Fruit fly (Drosophila melanogaster) whole organism, embryonic: Measurements from ENCODE around the gene CG2256.
A peak's percentile ranks its signal among the peaks of the same experiment; 100 is the strongest.

ENCODE experiments used
- Adf1 ChIP-seq: fragments of 200-800 bp; sonication (Bioruptor generic); IDR thresholded peaks from 2 replicates; pipeline ENCODE4 v1.3.6; 2022; ENCODE audit warnings: missing biosample characterization, missing genetic modification characterization
- B-H1 ChIP-seq: fragments of 200-800 bp; sonication (Bioruptor generic); IDR thresholded peaks from 3 replicates; pipeline ENCODE4 v1.3.6; 2022; ENCODE audit warnings: missing biosample characterization, missing genetic modification characterization
- CG10366 ChIP-seq: fragments of 200-800 bp; sonication (Bioruptor generic); IDR thresholded peaks from 2 replicates; pipeline ENCODE4 v1.3.6; 2022; ENCODE audit warnings: missing biosample characterization, missing genetic modification characterization
- CG10565 ChIP-seq: fragments of 200-800 bp; sonication (Bioruptor generic); optimal IDR thresholded peaks from 3 replicates; lab custom pipeline; 2016; ENCODE audit warnings: missing biosample characterization, mild to moderate bottlenecking, missing genetic modification characterization
- CG11696 ChIP-seq: fragments of 200-800 bp; sonication (Bioruptor generic); IDR thresholded peaks from 2 replicates; pipeline ENCODE4 v1.3.6; 2022; ENCODE audit warnings: missing biosample characterization, missing genetic modification characterization
- CG13296 ChIP-seq: fragments of 200-800 bp; sonication (Bioruptor generic); optimal IDR thresholded peaks from 3 replicates; lab custom pipeline; 2018; ENCODE audit warnings: missing biosample characterization, mild to moderate bottlenecking, missing genetic modification characterization
- CG14050 ChIP-seq: fragments of 200-800 bp; sonication (Bioruptor generic); IDR thresholded peaks from 3 replicates; pipeline ENCODE4 v1.3.6; 2022; ENCODE audit warnings: missing biosample characterization, missing genetic modification characterization
- CG30020 ChIP-seq: fragments of 200-800 bp; optimal IDR thresholded peaks from 2 replicates; lab custom pipeline; 2019; ENCODE audit warnings: missing biosample characterization, mild to moderate bottlenecking, missing genetic modification characterization, moderate library complexity
- CG3065 ChIP-seq: fragments of 200-800 bp; sonication (Bioruptor generic); optimal IDR thresholded peaks from 2 replicates; lab custom pipeline; 2016; ENCODE audit warnings: missing biosample characterization, missing genetic modification characterization
- CG31441 ChIP-seq: fragments of 200-800 bp; sonication (Bioruptor generic); IDR thresholded peaks from 2 replicates; pipeline ENCODE4 v1.3.6; 2022; ENCODE audit warnings: missing biosample characterization, missing genetic modification characterization
- CG32532 ChIP-seq: fragments of 200-800 bp; sonication (Bioruptor generic); IDR thresholded peaks from 2 replicates; pipeline ENCODE4 v1.3.6; 2022; ENCODE audit warnings: missing biosample characterization, missing genetic modification characterization
- CG32772 ChIP-seq: fragments of 200-800 bp; sonication (Bioruptor generic); IDR thresholded peaks from 2 replicates; pipeline ENCODE4 v1.3.6; 2022; ENCODE audit warnings: missing biosample characterization, missing genetic modification characterization
- CG33213 ChIP-seq: fragments of 200-800 bp; sonication (Bioruptor generic); optimal IDR thresholded peaks from 3 replicates; lab custom pipeline; 2016; ENCODE audit warnings: missing biosample characterization, missing genetic modification characterization
- CG6689 ChIP-seq: fragments of 200-800 bp; sonication (Bioruptor generic); IDR thresholded peaks from 2 replicates; pipeline ENCODE4 v1.3.6; 2022; ENCODE audit warnings: missing biosample characterization, missing genetic modification characterization
- CG6791 ChIP-seq: fragments of 200-800 bp; sonication (Bioruptor generic); IDR thresholded peaks from 3 replicates; pipeline ENCODE4 v1.3.6; 2022; ENCODE audit warnings: missing biosample characterization, missing genetic modification characterization; ENCODE audit not compliant: partially characterized antibody
- CG7928 ChIP-seq: fragments of 200-800 bp; sonication (Bioruptor generic); optimal IDR thresholded peaks from 2 replicates; lab custom pipeline; 2017; ENCODE audit warnings: missing biosample characterization, mild to moderate bottlenecking, missing genetic modification characterization
- CG7987 ChIP-seq: fragments of 200-800 bp; sonication (Bioruptor generic); optimal IDR thresholded peaks from 2 replicates; lab custom pipeline; 2018; ENCODE audit warnings: missing biosample characterization, mild to moderate bottlenecking, missing genetic modification characterization, moderate library complexity
- CG8765 ChIP-seq: fragments of 200-800 bp; sonication (Bioruptor generic); IDR thresholded peaks from 2 replicates; pipeline ENCODE4 v1.3.6; 2022; ENCODE audit warnings: missing biosample characterization, missing genetic modification characterization
- D19B ChIP-seq: fragments of 200-800 bp; sonication (Bioruptor generic); optimal IDR thresholded peaks from 2 replicates; lab custom pipeline; 2017; ENCODE audit warnings: missing biosample characterization, mild to moderate bottlenecking, missing genetic modification characterization
- Dad ChIP-seq: fragments of 200-800 bp; sonication (Bioruptor generic); optimal IDR thresholded peaks from 3 replicates; lab custom pipeline; 2016; ENCODE audit warnings: missing biosample characterization, missing genetic modification characterization
- Deaf1 ChIP-seq: fragments of 200-800 bp; optimal IDR thresholded peaks from 3 replicates; lab custom pipeline; 2019; ENCODE audit warnings: missing biosample characterization, mild to moderate bottlenecking, missing genetic modification characterization, moderate library complexity
- Dref ChIP-seq: fragments of 200-800 bp; sonication (Bioruptor generic); IDR thresholded peaks from 2 replicates; pipeline ENCODE4 v1.3.6; 2022; ENCODE audit warnings: missing biosample characterization, missing genetic modification characterization
- Drgx ChIP-seq: fragments of 200-800 bp; sonication (Bioruptor generic); IDR thresholded peaks from 2 replicates; pipeline ENCODE4 v1.3.6; 2022; ENCODE audit warnings: missing biosample characterization, missing genetic modification characterization
- Elba2 ChIP-seq: fragments of 200-800 bp; sonication (Bioruptor generic); optimal IDR thresholded peaks from 3 replicates; lab custom pipeline; 2016; ENCODE audit warnings: missing biosample characterization, missing genetic modification characterization
- HmgD ChIP-seq: fragments of 200-800 bp; sonication (Bioruptor generic); optimal IDR thresholded peaks from 3 replicates; lab custom pipeline; 2016; ENCODE audit warnings: missing biosample characterization, missing genetic modification characterization
- Hr39 ChIP-seq: fragments of >200 bp; optimal IDR thresholded peaks from 2 replicates; lab custom pipeline; 2017
- Mes4 ChIP-seq: fragments of 200-800 bp; sonication (Bioruptor generic); optimal IDR thresholded peaks from 2 replicates; lab custom pipeline; 2016; ENCODE audit warnings: missing biosample characterization, missing genetic modification characterization
- Nf-YA ChIP-seq: fragments of 200-800 bp; sonication (Bioruptor generic); IDR thresholded peaks from 2 replicates; pipeline ENCODE4 v1.3.6; 2022; ENCODE audit warnings: missing biosample characterization, missing genetic modification characterization
- PHDP ChIP-seq: fragments of 200-800 bp; sonication (Bioruptor generic); optimal IDR thresholded peaks from 3 replicates; lab custom pipeline; 2018; ENCODE audit warnings: missing biosample characterization, mild to moderate bottlenecking, missing genetic modification characterization, moderate library complexity
- Spps ChIP-seq: fragments of 200-800 bp; sonication (Bioruptor generic); optimal IDR thresholded peaks from 2 replicates; lab custom pipeline; 2018; ENCODE audit warnings: missing biosample characterization, mild to moderate bottlenecking, missing genetic modification characterization
- abd-A ChIP-seq: fragments of 200-800 bp; sonication (Bioruptor generic); optimal IDR thresholded peaks from 3 replicates; lab custom pipeline; 2019; ENCODE audit warnings: missing biosample characterization, mild to moderate bottlenecking, missing genetic modification characterization, moderate library complexity
- aop ChIP-seq: fragments of 200-800 bp; sonication (Bioruptor generic); IDR thresholded peaks from 2 replicates; pipeline ENCODE4 v1.3.6; 2022; ENCODE audit warnings: missing biosample characterization, missing genetic modification characterization
- caup ChIP-seq: fragments of 200-800 bp; sonication (Bioruptor generic); optimal IDR thresholded peaks from 3 replicates; lab custom pipeline; 2017; ENCODE audit warnings: missing biosample characterization, mild to moderate bottlenecking, missing genetic modification characterization, moderate library complexity; ENCODE audit not compliant: severe bottlenecking
- chn ChIP-seq: fragments of 200-800 bp; sonication (Bioruptor generic); optimal IDR thresholded peaks from 2 replicates; lab custom pipeline; 2016; ENCODE audit warnings: missing biosample characterization, missing genetic modification characterization
- dimm ChIP-seq: fragments of 200-800 bp; sonication (Bioruptor generic); IDR thresholded peaks from 2 replicates; pipeline ENCODE4 v1.3.6; 2022; ENCODE audit warnings: missing biosample characterization, missing genetic modification characterization
- eyg ChIP-seq: fragments of 200-800 bp; sonication (Bioruptor generic); optimal IDR thresholded peaks from 3 replicates; lab custom pipeline; 2016; ENCODE audit warnings: missing biosample characterization, missing genetic modification characterization
- gfzf ChIP-seq: fragments of 200-800 bp; sonication (Bioruptor generic); optimal IDR thresholded peaks from 2 replicates; lab custom pipeline; 2016; ENCODE audit warnings: missing biosample characterization, mild to moderate bottlenecking, missing genetic modification characterization, moderate library complexity
- gsb ChIP-seq: fragments of 200-800 bp; sonication (Bioruptor generic); IDR thresholded peaks from 2 replicates; pipeline ENCODE4 v1.3.6; 2022; ENCODE audit warnings: missing biosample characterization, missing genetic modification characterization
- hb ChIP-seq: fragments of 200-800 bp; sonication (Bioruptor generic); IDR thresholded peaks from 3 replicates; pipeline ENCODE4 v1.3.6; 2022; ENCODE audit warnings: missing biosample characterization, missing genetic modification characterization; ENCODE audit not compliant: partially characterized antibody
- jing ChIP-seq: fragments of 200-800 bp; sonication (Bioruptor generic); optimal IDR thresholded peaks from 2 replicates; lab custom pipeline; 2018; ENCODE audit warnings: missing biosample characterization, mild to moderate bottlenecking, missing genetic modification characterization
- klu ChIP-seq: fragments of 200-800 bp; sonication (Bioruptor generic); IDR thresholded peaks from 2 replicates; pipeline ENCODE4 v1.3.6; 2022; ENCODE audit warnings: missing biosample characterization, missing genetic modification characterization
- lab ChIP-seq: fragments of 200-800 bp; sonication (Bioruptor generic); optimal IDR thresholded peaks from 3 replicates; lab custom pipeline; 2017; ENCODE audit warnings: missing biosample characterization, missing genetic modification characterization, mild to moderate bottlenecking, moderate library complexity, missing genetic modification reagents
- lola ChIP-seq, 3 experiments: fragments of >200 bp in 2 of 3; fragments of 200-800 bp in 1 of 3; sonication (Bioruptor generic) in 1 of 3; optimal IDR thresholded peaks; 2 replicates each; lab custom pipeline; 2017 to 2019; ENCODE audit warnings: missing biosample characterization in 3 of 3, missing genetic modification characterization in 3 of 3, mild to moderate bottlenecking in 1 of 3, moderate library complexity in 1 of 3
- mld ChIP-seq: fragments of 200-800 bp; sonication (Bioruptor generic); IDR thresholded peaks from 3 replicates; pipeline ENCODE4 v1.3.6; 2022; ENCODE audit warnings: missing biosample characterization, missing genetic modification characterization; ENCODE audit not compliant: partially characterized antibody
- nau ChIP-seq: fragments of 200-800 bp; sonication (Bioruptor generic); optimal IDR thresholded peaks from 3 replicates; lab custom pipeline; 2017; ENCODE audit warnings: missing biosample characterization, mild to moderate bottlenecking, missing genetic modification characterization, missing genetic modification reagents
- otp ChIP-seq: fragments of 200-800 bp; sonication (Bioruptor generic); IDR thresholded peaks from 3 replicates; pipeline ENCODE4, ENCODE4 v1.3.6; 2022; ENCODE audit warnings: missing biosample characterization, missing genetic modification characterization
- sc ChIP-seq, 3 experiments: fragments of >200 bp in 2 of 3; fragments of 200-800 bp in 1 of 3; sonication (Bioruptor generic) in 1 of 3; optimal IDR thresholded peaks; 2 replicates in 2 of 3; 3 replicates in 1 of 3; lab custom pipeline; 2017; ENCODE audit warnings: mild to moderate bottlenecking in 1 of 3, missing biosample characterization in 1 of 3, missing genetic modification characterization in 1 of 3, missing genetic modification reagents in 1 of 3
- sens-2 ChIP-seq: fragments of 200-800 bp; sonication (Bioruptor generic); IDR thresholded peaks from 2 replicates; pipeline ENCODE4 v1.3.6; 2022; ENCODE audit warnings: missing biosample characterization, missing genetic modification characterization
- vnd ChIP-seq: fragments of 200-800 bp; sonication (Bioruptor generic); IDR thresholded peaks from 3 replicates; pipeline ENCODE4 v1.3.6; 2022; ENCODE audit warnings: missing biosample characterization, missing genetic modification characterization; ENCODE audit not compliant: partially characterized antibody

Gene CG2256

dm6 chrX:8101479-8102198 lies 14.6 kb upstream of the CG2256 start, which contains the start of gene CG2258 (continued):
- TF ChIP-seq Nf-YA (GFP tag; lab: Robert Waterston, UW), result peak; percentile 66
- TF ChIP-seq CG32532 (GFP tag; lab: Robert Waterston, UW), result peak; percentile 84
- TF ChIP-seq CG6791 (GFP tag; lab: Robert Waterston, UW), result no peak
- peak; percentile 89 for TF ChIP-seq CG32772 (GFP tag; lab: Robert Waterston, UW)
- TF ChIP-seq CG10565, result no peak
- peak; percentile 73 for TF ChIP-seq dimm (GFP tag; lab: Robert Waterston, UW)
- TF ChIP-seq CG6689 (GFP tag; lab: Robert Waterston, UW), result peak; percentile 82
- TF ChIP-seq abd-A (tag; lab: Kevin White, UChicago), result no peak
- TF ChIP-seq jing (GFP tag; lab: Kevin White, UChicago), result peak; percentile 68
- TF ChIP-seq B-H1 (GFP tag; lab: Robert Waterston, UW), result peak; percentile 73
- peak; percentile 82 for TF ChIP-seq CG10366 (GFP tag; lab: Robert Waterston, UW)
- peak; percentile 70 for TF ChIP-seq CG11696 (GFP tag; lab: Robert Waterston, UW)
- 0 out of 2 replicates have a peak, but pooled peaks have one; percentile 19 for TF ChIP-seq Adf1 (GFP tag; lab: Robert Waterston, UW)
- no peak for TF ChIP-seq CG30020 (tag; lab: Kevin White, UChicago)
- TF ChIP-seq Hr39 (lab: Kevin White, UChicago), result no peak
- TF ChIP-seq Drgx (GFP tag; lab: Robert Waterston, UW), result peak; percentile 96
- TF ChIP-seq PHDP, result peak; percentile 88
- peak; percentile 85 for TF ChIP-seq CG13296
- peak; percentile 52 for TF ChIP-seq D19B (GFP tag; lab: Kevin White, UChicago)
- peak in 1 of 3 experiments; percentile 58 for TF ChIP-seq lola (GFP tag; optimal IDR thresholded peaks at IDR 0.05; lab: Kevin White, UChicago)
- no peak; the same call in 1 of the 2 replicates for TF ChIP-seq sens-2
- no peak for TF ChIP-seq HmgD (GFP tag; lab: Kevin White, UChicago)
- no peak for TF ChIP-seq vnd (GFP tag; lab: Robert Waterston, UW)
- peak; percentile 68 for TF ChIP-seq klu (GFP tag; lab: Robert Waterston, UW)
- peak; percentile 37 for TF ChIP-seq CG3065 (GFP tag; lab: Kevin White, UChicago)
- TF ChIP-seq CG31441 (GFP tag; lab: Robert Waterston, UW), result peak; percentile 89
- peak; percentile 77 for TF ChIP-seq chn (GFP tag; lab: Kevin White, UChicago)
- TF ChIP-seq mld (GFP tag; lab: Robert Waterston, UW), result no peak
- TF ChIP-seq hb (GFP tag; lab: Robert Waterston, UW), result no peak
- 0 out of 2 replicates have a peak, but pooled peaks have one; percentile 34 for TF ChIP-seq aop (GFP tag; lab: Robert Waterston, UW)
- no peak for TF ChIP-seq Elba2
- peak; percentile 53 for TF ChIP-seq CG7928 (GFP tag; lab: Kevin White, UChicago)
- TF ChIP-seq gsb, result peak; percentile 74
- TF ChIP-seq Deaf1 (tag; lab: Kevin White, UChicago), result peak; percentile 60
- TF ChIP-seq Spps, result peak; percentile 69
- TF ChIP-seq CG8765 (GFP tag; lab: Robert Waterston, UW), result peak; percentile 69; the same call in 1 of the 2 replicates
- TF ChIP-seq caup (GFP tag; lab: Kevin White, UChicago), result peak; percentile 75
- TF ChIP-seq gfzf (GFP tag; lab: Kevin White, UChicago), result peak; percentile 8
- TF ChIP-seq otp (GFP tag; lab: Robert Waterston, UW), result peak; percentile 87
- no peak for TF ChIP-seq Mes4 (GFP tag; lab: Kevin White, UChicago)
- peak; percentile 74 for TF ChIP-seq CG14050
- peak; percentile 79 for TF ChIP-seq nau
- no peak for TF ChIP-seq Dad (GFP tag; lab: Kevin White, UChicago)
- TF ChIP-seq eyg (GFP tag; lab: Kevin White, UChicago), result peak; percentile 71
- TF ChIP-seq lab (GFP tag; lab: Kevin White, UChicago), result peak; percentile 91
- TF ChIP-seq sc (optimal IDR thresholded peaks at IDR 0.05; lab: Kevin White, UChicago), result no peak
- TF ChIP-seq sc (GFP tag; optimal IDR thresholded peaks at IDR 0.05; lab: Kevin White, UChicago), result peak; percentile 71
- peak; percentile 46 for TF ChIP-seq CG7987 (GFP tag; lab: Kevin White, UChicago)
- peak; percentile 72 for TF ChIP-seq Dref
- peak; percentile 21 for TF ChIP-seq CG33213 (GFP tag; lab: Kevin White, UChicago)
